Worm (Caenorhabditis elegans): Measurements from ENCODE around the gene pdf-2.

pdf-2 gene

ce11 chrX:2210751-2211150, 47.6 kb downstream of the pdf-2 start, which contains the start of gene peb-1:
Gene peb-1 (plus strand): TSS chrX:2211051.
- TF ChIP-seq pqm-1 (tag; optimal IDR thresholded peaks at IDR 0.05), result no peak
- TF ChIP-seq fkh-10 (GFP tag; optimal IDR thresholded peaks at IDR 0.05), result no peak
- TF ChIP-seq ceh-14 (tag; optimal IDR thresholded peaks at IDR 0.05), result no peak
- no peak for TF ChIP-seq ceh-22 (tag; optimal IDR thresholded peaks at IDR 0.05)

ce11 chrX:2212141-2212540, 49.0 kb downstream of the pdf-2 start:
- TF ChIP-seq zip-5 (tag; optimal IDR thresholded peaks at IDR 0.05) (no peak), ceh-2 (tag; optimal IDR thresholded peaks at IDR 0.05) (peak; percentile 30), pqm-1 (tag; optimal IDR thresholded peaks at IDR 0.05) (no peak), ceh-18 (tag; optimal IDR thresholded peaks at IDR 0.05) (no peak), ceh-31 (tag; optimal IDR thresholded peaks at IDR 0.05) (no peak), hlh-13 (GFP tag; optimal IDR thresholded peaks at IDR 0.05) (no peak), ceh-22 (tag; optimal IDR thresholded peaks at IDR 0.05) (peak; percentile 21), fkh-6 (tag; optimal IDR thresholded peaks at IDR 0.05) (no peak), pag-3 (tag; optimal IDR thresholded peaks at IDR 0.05; ENCODE audit: borderline replicate concordance) (no peak), tbx-2 (tag; optimal IDR thresholded peaks at IDR 0.05) (peak; percentile 32), K02D7.2 (tag; optimal IDR thresholded peaks at IDR 0.05) (no peak), syd-9 (tag; optimal IDR thresholded peaks at IDR 0.05) (no peak), hlh-8 (tag; optimal IDR thresholded peaks at IDR 0.05) (no peak), ceh-6 (GFP tag; optimal IDR thresholded peaks at IDR 0.05) (no peak), pax-1 (tag; optimal IDR thresholded peaks at IDR 0.05) (no peak), gmeb-2 (tag; optimal IDR thresholded peaks at IDR 0.05) (no peak), hlh-6 (tag; optimal IDR thresholded peaks at IDR 0.05) (no peak), ceh-19 (GFP tag; optimal IDR thresholded peaks at IDR 0.05) (no peak), unc-55 (GFP tag; optimal IDR thresholded peaks at IDR 0.05) (no peak)

- no peak for TF ChIP-seq ref-2 (tag; optimal IDR thresholded peaks at IDR 0.05)
- no peak for TF ChIP-seq ceh-22 (tag; optimal IDR thresholded peaks at IDR 0.05)
- TF ChIP-seq pat-9 (tag; optimal IDR thresholded peaks at IDR 0.05), result no peak
- TF ChIP-seq rnt-1 (tag; optimal IDR thresholded peaks at IDR 0.05), result no peak
- no peak for TF ChIP-seq unc-42 (tag; optimal IDR thresholded peaks at IDR 0.05)
- no peak for TF ChIP-seq pax-1 (tag; optimal IDR thresholded peaks at IDR 0.05)
- no peak for TF ChIP-seq ceh-31 (tag; optimal IDR thresholded peaks at IDR 0.05)
Measured at ce11 chrX:2212712-2213111, 49.5 kb downstream of the pdf-2 start.

All from whole organism, late embryonic.